Worm (Caenorhabditis elegans): Measurements from ENCODE around the gene C05B5.5.

C05B5.5 gene

DNA sequence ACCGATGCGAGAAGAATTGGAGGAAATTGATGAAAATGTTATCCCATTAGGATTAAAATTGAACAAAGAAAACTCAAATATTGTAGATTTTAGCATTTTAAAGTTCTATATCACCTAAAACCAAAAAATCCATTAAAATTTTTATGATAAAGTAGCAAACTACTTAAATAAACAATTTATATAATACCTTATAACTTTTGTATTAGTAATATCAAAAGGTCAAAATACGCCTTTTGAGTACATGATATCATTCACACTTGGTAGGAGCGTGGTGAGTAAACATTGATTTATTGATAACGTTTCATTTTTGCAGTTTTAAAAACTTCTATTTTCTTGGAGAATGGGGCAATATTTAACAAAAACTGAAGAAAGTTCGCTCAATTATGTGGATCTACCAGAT is at the start of gene C05B5.5:
C05B5.5 (plus strand) TSS at position 301 of the 400 bp plus-strand sequence.
- TF ChIP-seq sma-9 (GFP tag; optimal IDR thresholded peaks at IDR 0.05) = no peak
- TF ChIP-seq sma-9 (tag; optimal IDR thresholded peaks at IDR 0.05) = no peak
- TF ChIP-seq R02D3.7 (tag; optimal IDR thresholded peaks at IDR 0.05) = no peak
- TF ChIP-seq lsy-2 (tag; optimal IDR thresholded peaks at IDR 0.05) = no peak
- no peak for TF ChIP-seq Y55F3AM.14 (GFP tag; optimal IDR thresholded peaks at IDR 0.05)
- TF ChIP-seq unc-55 (GFP tag; optimal IDR thresholded peaks at IDR 0.05) = no peak
- peak; percentile 31 for TF ChIP-seq fos-1 (tag; optimal IDR thresholded peaks at IDR 0.05)

DNA sequence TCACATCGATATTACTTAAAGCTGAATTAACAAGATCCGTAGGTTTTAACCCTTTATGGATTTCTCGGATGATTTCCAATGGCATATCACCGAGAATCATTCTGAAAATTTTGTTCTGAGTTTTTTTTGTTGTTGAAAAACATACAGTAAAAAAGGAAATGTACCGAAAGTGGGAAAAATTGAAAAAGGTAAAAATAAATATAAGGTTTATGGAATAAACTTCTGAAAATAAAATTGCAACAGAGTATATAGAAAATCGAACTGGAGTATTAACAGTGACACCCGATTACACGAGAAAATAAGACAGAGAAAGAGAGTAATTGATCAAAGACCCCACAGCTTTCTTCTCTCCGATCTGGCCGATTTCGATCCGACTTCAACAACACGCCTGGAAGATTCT is 49.3 kb upstream of the C05B5.5 start, which contains the start of gene K03H1.11:
K03H1.11 (minus strand) TSS at position 101 of the 400 bp plus-strand sequence.
- TF ChIP-seq nhr-12 (tag; optimal IDR thresholded peaks at IDR 0.05) (no peak), lin-11 (tag; optimal IDR thresholded peaks at IDR 0.05) (no peak), unc-55 (GFP tag; optimal IDR thresholded peaks at IDR 0.05) (no peak), nhr-237 (tag; optimal IDR thresholded peaks at IDR 0.05) (no peak), gmeb-1 (tag; optimal IDR thresholded peaks at IDR 0.05) (no peak), R02D3.7 (tag; optimal IDR thresholded peaks at IDR 0.05) (no peak), ama-1 (optimal IDR thresholded peaks at IDR 0.05) (no peak), fos-1 (tag; optimal IDR thresholded peaks at IDR 0.05) (no peak), zag-1 (tag; optimal IDR thresholded peaks at IDR 0.05) (no peak), unc-39 (tag; optimal IDR thresholded peaks at IDR 0.05) (no peak), mbf-1 (tag; optimal IDR thresholded peaks at IDR 0.05) (no peak), nhr-129 (tag; optimal IDR thresholded peaks at IDR 0.05) (no peak)

DNA sequence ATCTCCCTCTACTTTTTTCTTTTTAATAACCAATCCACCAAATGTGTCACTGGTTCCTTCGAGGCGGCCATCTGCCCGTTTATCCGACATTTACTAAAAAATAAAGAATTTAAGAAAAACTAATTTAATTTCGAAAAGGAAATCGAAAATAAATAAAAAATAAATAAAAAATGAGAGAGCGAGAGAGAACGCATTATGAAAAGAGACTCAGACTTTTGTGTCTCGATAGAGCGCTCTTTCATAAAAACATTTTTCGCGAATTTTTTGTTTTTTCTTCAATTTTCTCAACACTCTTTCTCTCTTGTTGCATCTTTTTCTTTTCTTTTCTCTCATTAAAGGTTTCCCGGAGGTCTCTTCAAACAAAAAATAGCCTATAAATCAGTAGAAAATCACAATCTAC is 45.0 kb upstream of the C05B5.5 start, which contains the start of gene mog-1:
mog-1 (minus strand) TSS at position 93 of the 400 bp plus-strand sequence.
- no peak for TF ChIP-seq aly-2 (tag; optimal IDR thresholded peaks at IDR 0.05)
- TF ChIP-seq unc-39 (tag; optimal IDR thresholded peaks at IDR 0.05) = no peak
- TF ChIP-seq mdl-1 (tag; optimal IDR thresholded peaks at IDR 0.05) = no peak
- TF ChIP-seq nhr-10 (tag; optimal IDR thresholded peaks at IDR 0.05) = no peak
- peak in 1 of 2 experiments; percentile 34 for TF ChIP-seq lsy-2 (tag; optimal IDR thresholded peaks at IDR 0.05)
- TF ChIP-seq unc-55 (GFP tag; optimal IDR thresholded peaks at IDR 0.05) = peak; percentile 60
- no peak for TF ChIP-seq gmeb-1 (tag; optimal IDR thresholded peaks at IDR 0.05)
- TF ChIP-seq fos-1 (tag; optimal IDR thresholded peaks at IDR 0.05) = peak; percentile 5
- peak; percentile 66 for TF ChIP-seq C34F6.9 (tag; optimal IDR thresholded peaks at IDR 0.05)

DNA sequence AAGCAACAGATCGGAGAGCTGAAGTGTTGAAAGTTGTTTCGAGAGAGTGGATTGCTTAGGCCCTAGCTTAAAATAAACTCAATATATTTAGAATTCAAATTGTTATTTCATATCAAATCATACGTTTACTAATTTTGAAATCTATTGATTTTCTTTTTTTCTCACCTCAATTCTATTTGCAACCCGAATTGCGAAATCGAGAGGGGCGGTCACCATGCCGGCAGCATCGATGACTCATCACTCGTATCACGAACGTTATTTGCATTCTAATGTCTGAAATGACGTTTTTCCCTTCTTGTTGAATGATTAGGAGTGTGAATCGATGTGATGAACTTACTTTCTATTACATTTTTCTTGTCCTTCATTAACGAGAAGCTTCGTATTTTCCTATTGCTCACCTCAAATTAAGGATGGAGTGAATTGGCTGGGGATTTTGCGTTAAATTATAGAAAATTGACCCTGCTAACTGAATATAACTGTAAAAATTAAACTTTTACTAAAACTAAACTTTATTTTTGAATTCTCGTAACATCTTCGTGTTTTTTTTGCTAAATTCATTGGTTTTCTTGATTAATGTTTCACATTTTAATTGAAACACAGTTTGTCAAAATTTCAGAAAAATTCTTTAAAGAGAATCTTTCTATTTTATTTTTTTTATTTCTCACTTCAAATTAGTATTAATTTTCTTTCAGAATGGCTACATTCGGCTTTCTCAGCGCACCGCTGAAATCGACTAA is 44.3 kb upstream of the C05B5.5 start, which contains the start of gene alx-1:
alx-1 (plus strand) TSS at position 687 of the 737 bp plus-strand sequence.
- TF ChIP-seq mbf-1 (tag; optimal IDR thresholded peaks at IDR 0.05) (no peak), mdl-1 (tag; optimal IDR thresholded peaks at IDR 0.05) (no peak), nhr-12 (tag; optimal IDR thresholded peaks at IDR 0.05) (no peak), sma-3 (GFP tag; optimal IDR thresholded peaks at IDR 0.05) (peak; percentile 1), fos-1 (tag; optimal IDR thresholded peaks at IDR 0.05) (peak; percentile 99), nhr-129 (tag; optimal IDR thresholded peaks at IDR 0.05) (peak; percentile 8), crh-2 (tag; optimal IDR thresholded peaks at IDR 0.05) (peak; percentile 3)

DNA sequence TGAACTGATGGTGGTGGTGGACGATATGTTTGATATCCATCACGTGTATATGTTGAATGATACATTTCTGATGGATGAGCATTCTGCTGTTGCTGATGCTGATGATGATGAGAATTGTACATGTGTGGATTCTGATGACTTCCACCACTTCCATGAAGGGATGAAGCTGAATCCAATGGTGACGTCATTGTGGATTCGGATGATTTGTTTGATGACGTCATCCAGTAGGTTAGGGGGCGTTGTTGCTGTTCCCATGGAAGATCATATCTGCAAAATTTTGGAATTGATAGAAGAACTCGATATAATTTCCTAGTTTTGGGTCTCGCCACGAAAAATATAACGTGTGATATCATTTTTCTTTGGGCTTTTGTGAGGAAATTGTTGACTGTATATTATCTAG is 37.7 kb upstream of the C05B5.5 start:
- TF ChIP-seq nhr-11 (tag; optimal IDR thresholded peaks at IDR 0.05) (no peak), mdl-1 (tag; optimal IDR thresholded peaks at IDR 0.05) (no peak), blmp-1 (tag; optimal IDR thresholded peaks at IDR 0.05; ENCODE audit: insufficient read depth) (no peak), R02D3.7 (tag; optimal IDR thresholded peaks at IDR 0.05) (no peak)

DNA sequence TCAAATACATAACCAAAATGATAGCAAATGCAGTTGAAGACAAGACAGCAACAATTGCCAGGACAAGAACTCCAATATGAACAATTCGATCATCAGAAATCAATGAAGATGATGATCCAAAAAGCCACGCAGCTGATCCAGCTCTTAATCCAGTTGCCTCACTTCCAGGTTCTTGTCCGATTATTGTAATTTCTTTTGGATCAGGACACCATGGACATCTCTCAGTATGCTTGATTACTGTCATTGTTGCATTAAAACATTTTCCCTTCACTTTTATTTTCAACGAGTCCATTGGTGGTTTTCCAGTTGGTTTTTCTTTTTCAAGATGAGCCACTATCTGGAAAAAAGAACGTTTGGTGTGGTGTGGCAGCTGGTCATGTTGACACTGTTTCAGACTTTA is 36.7 kb upstream of the C05B5.5 start:
- TF ChIP-seq nhr-11 (tag; optimal IDR thresholded peaks at IDR 0.05) (no peak), nhr-25 (tag; optimal IDR thresholded peaks at IDR 0.05) (no peak), unc-62 (GFP tag; optimal IDR thresholded peaks at IDR 0.05) (no peak), peb-1 (tag; optimal IDR thresholded peaks at IDR 0.05) (no peak), egl-27 (tag; optimal IDR thresholded peaks at IDR 0.05) (no peak), sem-4 (tag; optimal IDR thresholded peaks at IDR 0.05) (no peak), ZK546.5 (tag; optimal IDR thresholded peaks at IDR 0.05) (no peak), nhr-21 (tag; optimal IDR thresholded peaks at IDR 0.05) (no peak), mbf-1 (tag; optimal IDR thresholded peaks at IDR 0.05) (no peak), unc-39 (tag; optimal IDR thresholded peaks at IDR 0.05) (no peak)

Data from whole organism, L2 larva.